Fruit fly (Drosophila melanogaster): ENCODE measurements around the gene Ada.

DNA sequence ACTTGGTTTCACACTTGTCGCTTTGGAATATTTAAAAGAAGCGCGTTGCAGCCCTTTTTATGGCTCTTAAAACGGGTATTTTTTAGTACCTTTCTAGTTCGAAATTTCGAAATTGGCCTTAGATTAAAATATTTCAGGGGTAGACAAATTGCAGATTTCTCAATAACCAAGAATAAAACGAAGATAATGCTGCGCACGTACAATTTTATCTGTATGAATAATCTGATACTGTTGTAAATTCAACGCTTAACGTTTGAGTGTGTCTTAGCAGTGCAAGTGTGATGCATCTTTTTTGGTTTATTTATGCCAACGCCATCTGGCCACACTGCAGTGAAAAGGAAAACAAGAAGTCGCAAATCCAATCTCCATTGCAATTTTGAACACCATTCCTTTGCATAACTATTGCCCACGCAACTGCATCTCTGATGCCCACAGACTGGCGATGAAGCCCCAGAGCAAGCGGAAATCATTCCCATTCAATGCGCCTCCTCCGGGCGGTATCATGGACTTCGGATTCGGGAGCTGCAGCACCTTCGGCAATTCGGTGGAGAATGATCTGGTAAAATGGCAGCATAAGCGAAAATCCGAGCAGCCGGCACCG, 14.4 kb upstream of the Ada start, which contains the start of gene Nmdmc:
- TF ChIP-seq CG16779 (tag; optimal IDR thresholded peaks at IDR 0.05) (no peak), CG8632 (GFP tag; optimal IDR thresholded peaks at IDR 0.05) (no peak), Hr38 (GFP tag; optimal IDR thresholded peaks at IDR 0.05) (no peak), esn (GFP tag; optimal IDR thresholded peaks at IDR 0.05) (no peak), Hr4 (GFP tag; optimal IDR thresholded peaks at IDR 0.05) (no peak)
